Worm (Caenorhabditis elegans) whole organism, L2 larva: ENCODE measurements around the gene Y39G8B.7.

ENCODE experiments used
- dmd-4 ChIP-seq: sonication (generic microtip); optimal IDR thresholded peaks from 2 replicates; lab custom pipeline; 2017; ENCODE audit warnings: missing biosample characterization, missing genetic modification characterization
- nhr-12 ChIP-seq: fragments of 150-350 bp; optimal IDR thresholded peaks from 2 replicates; lab custom pipeline; 2014; ENCODE audit warnings: missing biosample characterization, missing genetic modification characterization
- skn-1 ChIP-seq: sonication (generic microtip); optimal IDR thresholded peaks from 2 replicates; lab custom pipeline; 2017; ENCODE audit warnings: missing biosample characterization, missing genetic modification characterization
- snpc-4 ChIP-seq: fragments of 150-350 bp; optimal IDR thresholded peaks from 2 replicates; lab custom pipeline; 2014; ENCODE audit warnings: missing biosample characterization, missing genetic modification characterization
- unc-62 ChIP-seq: fragments of 150-350 bp; optimal IDR thresholded peaks from 2 replicates; lab custom pipeline; 2014; ENCODE audit warnings: missing biosample characterization, missing genetic modification reagents, missing genetic modification characterization
- ztf-11 ChIP-seq: sonication (generic microtip); optimal IDR thresholded peaks from 2 replicates; lab custom pipeline; 2017; ENCODE audit warnings: missing biosample characterization, missing genetic modification characterization

ce11 chrII:13964325-13964724 lies 30.5 kb downstream of the Y39G8B.7 start:
- TF ChIP-seq ztf-11 (tag; lab: Kevin White, UChicago) (no peak), snpc-4 (no peak), skn-1 (tag; lab: Kevin White, UChicago) (no peak), nhr-12 (tag; lab: Kevin White, UChicago) (no peak), unc-62 (GFP tag; lab: Kevin White, UChicago) (no peak), dmd-4 (tag; lab: Kevin White, UChicago) (no peak)
